Worm (Caenorhabditis elegans) whole organism, early embryonic: Measurements from ENCODE around the gene ptpn-22.
A peak's percentile ranks its signal among the peaks of the same experiment; 100 is the strongest.

Source experiments
- B0310.2 ChIP-seq: sonication (generic microtip); optimal IDR thresholded peaks from 2 replicates; lab custom pipeline; 2016; ENCODE audit warnings: mild to moderate bottlenecking, missing genetic modification characterization, missing compliant biosample characterization
- F13C5.2 ChIP-seq: sonication (generic microtip); optimal IDR thresholded peaks from 2 replicates; lab custom pipeline; 2017; ENCODE audit warnings: mild to moderate bottlenecking, missing genetic modification characterization, inconsistent platforms, missing compliant biosample characterization
- ama-1 ChIP-seq: fragments of 150-350 bp; optimal IDR thresholded peaks from 2 replicates; lab custom pipeline; 2014
- ceh-13 ChIP-seq: fragments of 200-800 bp; sonication (Bioruptor generic); optimal IDR thresholded peaks from 2 replicates; lab custom pipeline; 2018; ENCODE audit warnings: mild to moderate bottlenecking, missing genetic modification characterization, missing compliant biosample characterization
- ceh-36 ChIP-seq: sonication (generic microtip); optimal IDR thresholded peaks from 2 replicates; lab custom pipeline; 2016; ENCODE audit warnings: missing genetic modification characterization, inconsistent platforms, missing compliant biosample characterization
- flt-1 ChIP-seq: fragments of 200-800 bp; sonication (Bioruptor generic); IDR thresholded peaks from 2 replicates; pipeline ENCODE4 v1.3.6; 2022; ENCODE audit warnings: missing genetic modification characterization, missing compliant biosample characterization
- hmbx-1 ChIP-seq: sonication (generic microtip); optimal IDR thresholded peaks from 2 replicates; lab custom pipeline; 2016; ENCODE audit warnings: mild to moderate bottlenecking, missing genetic modification characterization, missing compliant biosample characterization
- hmg-4 ChIP-seq: fragments of 200-800 bp; sonication (Bioruptor generic); optimal IDR thresholded peaks from 2 replicates; lab custom pipeline; 2018; ENCODE audit warnings: mild to moderate bottlenecking, missing genetic modification characterization, missing compliant biosample characterization
- hnd-1 ChIP-seq: sonication (generic microtip); optimal IDR thresholded peaks from 2 replicates; lab custom pipeline; 2016; ENCODE audit warnings: missing genetic modification characterization, missing compliant biosample characterization
- scrt-1 ChIP-seq: fragments of 200-800 bp; sonication (Bioruptor generic); IDR thresholded peaks from 2 replicates; pipeline ENCODE4 v1.3.6; 2022; ENCODE audit warnings: missing genetic modification characterization, missing compliant biosample characterization
- sea-1 ChIP-seq: fragments of 200-800 bp; sonication (Bioruptor generic); conservative IDR thresholded peaks from 2 replicates; pipeline ENCODE4 v1.3.6; 2022; ENCODE audit warnings: missing genetic modification characterization, missing compliant biosample characterization
- tbx-11 ChIP-seq: fragments of 200-800 bp; sonication (Bioruptor generic); IDR thresholded peaks from 2 replicates; pipeline ENCODE4 v1.3.6; 2022; ENCODE audit warnings: missing genetic modification characterization, missing compliant biosample characterization
- tbx-37 ChIP-seq: fragments of 200-800 bp; sonication (Bioruptor generic); conservative IDR thresholded peaks from 2 replicates; pipeline ENCODE4 v1.3.6; 2022; ENCODE audit warnings: missing genetic modification reagents, missing genetic modification characterization, missing compliant biosample characterization

DNA sequence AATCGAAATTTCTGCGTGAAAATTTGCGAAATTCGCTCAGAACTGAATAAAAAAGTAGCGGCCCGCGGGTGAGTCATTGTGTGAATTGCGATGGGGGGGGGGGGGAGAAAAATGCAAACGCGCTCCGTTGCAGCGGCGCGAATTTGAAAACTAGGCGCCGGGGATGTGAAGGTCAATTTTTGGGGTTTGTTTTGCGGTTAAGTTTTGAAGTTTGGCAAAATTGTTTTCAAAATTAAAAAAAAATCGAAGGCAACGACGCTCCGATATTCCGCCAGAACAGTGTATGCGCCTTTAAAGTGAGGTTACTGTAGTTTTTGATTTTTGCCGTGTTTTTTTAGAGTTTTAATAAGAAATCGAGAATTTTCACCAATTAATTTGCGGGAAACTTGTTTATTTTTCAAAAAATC, 1.7 kb downstream of the ptpn-22 start:
- TF ChIP-seq sea-1 (GFP tag; lab: Robert Waterston, UW) (no peak), scrt-1 (GFP tag; lab: Robert Waterston, UW) (no peak), tbx-37 (no peak), tbx-11 (GFP tag; lab: Robert Waterston, UW) (no peak), ama-1 (no peak), flt-1 (GFP tag; lab: Robert Waterston, UW) (no peak), F13C5.2 (tag; lab: Kevin White, UChicago) (peak; percentile 27), hmbx-1 (no peak), ceh-36 (no peak), hnd-1 (tag; lab: Kevin White, UChicago) (no peak), B0310.2 (tag; lab: Kevin White, UChicago) (no peak), hmg-4 (GFP tag; lab: Kevin White, UChicago) (peak; percentile 28), ceh-13 (GFP tag; lab: Kevin White, UChicago) (no peak)
